Fruit fly (Drosophila melanogaster) whole organism, embryonic: ENCODE data around the gene Cwc25.
A peak's percentile ranks its signal among the peaks of the same experiment; 100 is the strongest.

ENCODE experiments used
- Atf6 ChIP-seq: fragments of 200-800 bp; sonication (Bioruptor generic); IDR thresholded peaks from 2 replicates; pipeline ENCODE4 v1.3.6; 2022; ENCODE audit warnings: missing biosample characterization, missing genetic modification characterization
- CG10147 ChIP-seq: fragments of 200-800 bp; sonication (Bioruptor generic); optimal IDR thresholded peaks from 2 replicates; lab custom pipeline; 2019; ENCODE audit warnings: missing biosample characterization, mild to moderate bottlenecking, missing genetic modification characterization, moderate library complexity
- CG10565 ChIP-seq: fragments of 200-800 bp; sonication (Bioruptor generic); optimal IDR thresholded peaks from 3 replicates; lab custom pipeline; 2016; ENCODE audit warnings: missing biosample characterization, mild to moderate bottlenecking, missing genetic modification characterization
- CG11093 ChIP-seq: fragments of 200-800 bp; sonication (Bioruptor generic); IDR thresholded peaks from 3 replicates; pipeline ENCODE4 v1.3.6; 2022; ENCODE audit warnings: missing biosample characterization, missing genetic modification characterization
- CG11504 ChIP-seq: fragments of 200-800 bp; sonication (Bioruptor generic); optimal IDR thresholded peaks from 3 replicates; lab custom pipeline; 2019; ENCODE audit warnings: missing biosample characterization, mild to moderate bottlenecking, missing genetic modification characterization, moderate library complexity
- CG12155 ChIP-seq: fragments of 200-800 bp; sonication (Bioruptor generic); optimal IDR thresholded peaks from 3 replicates; lab custom pipeline; 2016; ENCODE audit warnings: missing biosample characterization, missing genetic modification characterization
- CG12219 ChIP-seq: fragments of 200-800 bp; sonication (Bioruptor generic); optimal IDR thresholded peaks from 3 replicates; lab custom pipeline; 2018; ENCODE audit warnings: missing biosample characterization, mild to moderate bottlenecking, missing genetic modification characterization
- CG13775 ChIP-seq: fragments of 200-800 bp; sonication (Bioruptor generic); optimal IDR thresholded peaks from 3 replicates; lab custom pipeline; 2017; ENCODE audit warnings: missing biosample characterization, mild to moderate bottlenecking, missing genetic modification characterization
- CG15479 ChIP-seq: fragments of 200-800 bp; sonication (Bioruptor generic); optimal IDR thresholded peaks from 3 replicates; lab custom pipeline; 2019; ENCODE audit warnings: missing biosample characterization, mild to moderate bottlenecking, missing genetic modification characterization, moderate library complexity
- CG18476 ChIP-seq: fragments of 200-800 bp; sonication (Bioruptor generic); optimal IDR thresholded peaks from 2 replicates; lab custom pipeline; 2016; ENCODE audit warnings: missing biosample characterization, mild to moderate bottlenecking, missing genetic modification characterization
- CG18764 ChIP-seq: fragments of 200-800 bp; sonication (Bioruptor generic); optimal IDR thresholded peaks from 3 replicates; lab custom pipeline; 2016; ENCODE audit warnings: missing biosample characterization, missing genetic modification characterization
- CG2120 ChIP-seq: fragments of 200-800 bp; sonication (Bioruptor generic); optimal IDR thresholded peaks from 3 replicates; lab custom pipeline; 2016; ENCODE audit warnings: missing biosample characterization, missing genetic modification characterization
- CG31224 ChIP-seq: fragments of 200-800 bp; sonication (Bioruptor generic); IDR thresholded peaks from 2 replicates; pipeline ENCODE4 v1.3.6; 2022; ENCODE audit warnings: missing biosample characterization, missing genetic modification characterization
- CG4424 ChIP-seq: fragments of 200-800 bp; sonication (Bioruptor generic); optimal IDR thresholded peaks from 3 replicates; lab custom pipeline; 2016; ENCODE audit warnings: missing biosample characterization, missing genetic modification characterization
- CG6254 ChIP-seq: fragments of 200-800 bp; sonication (Bioruptor generic); optimal IDR thresholded peaks from 3 replicates; lab custom pipeline; 2017; ENCODE audit warnings: mild to moderate bottlenecking, missing biosample characterization, missing genetic modification reagents, missing genetic modification characterization
- CG6791 ChIP-seq: fragments of 200-800 bp; sonication (Bioruptor generic); IDR thresholded peaks from 3 replicates; pipeline ENCODE4 v1.3.6; 2022; ENCODE audit warnings: missing biosample characterization, missing genetic modification characterization; ENCODE audit not compliant: partially characterized antibody
- CG7372 ChIP-seq: fragments of 200-800 bp; sonication (Bioruptor generic); IDR thresholded peaks from 2 replicates; pipeline ENCODE4 v1.3.6; 2022; ENCODE audit warnings: missing biosample characterization, missing genetic modification characterization
- CG7963 ChIP-seq: fragments of 200-800 bp; sonication (Bioruptor generic); IDR thresholded peaks from 3 replicates; pipeline ENCODE4 v1.3.6; 2022; ENCODE audit warnings: missing biosample characterization, missing genetic modification characterization; ENCODE audit not compliant: partially characterized antibody
- CG8281 ChIP-seq: fragments of 200-800 bp; sonication (Bioruptor generic); optimal IDR thresholded peaks from 2 replicates; lab custom pipeline; 2018; ENCODE audit warnings: missing biosample characterization, mild to moderate bottlenecking, missing genetic modification characterization, moderate library complexity
- CrebB ChIP-seq: fragments of 200-800 bp; sonication (Bioruptor generic); optimal IDR thresholded peaks from 3 replicates; lab custom pipeline; 2018; ENCODE audit warnings: missing biosample characterization, mild to moderate bottlenecking, missing genetic modification characterization
- Dbx ChIP-seq: fragments of 200-800 bp; sonication (Bioruptor generic); IDR thresholded peaks from 3 replicates; pipeline ENCODE4 v1.3.6; 2022; ENCODE audit warnings: missing biosample characterization, missing genetic modification characterization
- Dek ChIP-seq: fragments of 200-800 bp; sonication (Bioruptor generic); optimal IDR thresholded peaks from 3 replicates; lab custom pipeline; 2019; ENCODE audit warnings: missing biosample characterization, mild to moderate bottlenecking, missing genetic modification characterization, moderate library complexity
- Doc2 ChIP-seq: fragments of 200-800 bp; sonication (Bioruptor generic); IDR thresholded peaks from 2 replicates; pipeline ENCODE4 v1.3.6; 2022; ENCODE audit warnings: missing biosample characterization, missing genetic modification characterization
- Drgx ChIP-seq: fragments of 200-800 bp; sonication (Bioruptor generic); IDR thresholded peaks from 2 replicates; pipeline ENCODE4 v1.3.6; 2022; ENCODE audit warnings: missing biosample characterization, missing genetic modification characterization
- E2f2 ChIP-seq: fragments of 200-800 bp; sonication (Bioruptor generic); IDR thresholded peaks from 2 replicates; pipeline ENCODE4 v1.3.6; 2022; ENCODE audit warnings: missing biosample characterization, missing genetic modification characterization
- HmgZ ChIP-seq: fragments of 200-800 bp; sonication (Bioruptor generic); optimal IDR thresholded peaks from 2 replicates; lab custom pipeline; 2018; ENCODE audit warnings: missing biosample characterization, mild to moderate bottlenecking, missing genetic modification characterization
- Hr78 ChIP-seq, 2 experiments: fragments of 200-800 bp in 1 of 2; fragments of >200 bp in 1 of 2; sonication (Bioruptor generic) in 1 of 2; optimal IDR thresholded peaks; 2 replicates each; lab custom pipeline; 2017 to 2019; ENCODE audit warnings: missing biosample characterization in 2 of 2, missing genetic modification characterization in 2 of 2, mild to moderate bottlenecking in 1 of 2, moderate library complexity in 1 of 2
- Lpt ChIP-seq: fragments of >200 bp; optimal IDR thresholded peaks from 2 replicates; lab custom pipeline; 2018; ENCODE audit warnings: missing biosample characterization, missing genetic modification characterization
- Oli ChIP-seq: fragments of 200-800 bp; sonication (Bioruptor generic); optimal IDR thresholded peaks from 2 replicates; lab custom pipeline; 2018; ENCODE audit warnings: missing biosample characterization, mild to moderate bottlenecking, missing genetic modification characterization, moderate library complexity
- Sry-β ChIP-seq: fragments of 200-800 bp; sonication (Bioruptor generic); optimal IDR thresholded peaks from 2 replicates; lab custom pipeline; 2018; ENCODE audit warnings: missing biosample characterization, mild to moderate bottlenecking, missing genetic modification characterization, moderate library complexity
- Sry-δ ChIP-seq: fragments of 200-800 bp; sonication (Bioruptor generic); optimal IDR thresholded peaks from 2 replicates; lab custom pipeline; 2016; ENCODE audit warnings: missing biosample characterization, missing genetic modification characterization
- Ssrp ChIP-seq: fragments of 200-800 bp; sonication (Bioruptor generic); optimal IDR thresholded peaks from 2 replicates; lab custom pipeline; 2018; ENCODE audit warnings: missing biosample characterization, mild to moderate bottlenecking, missing genetic modification characterization, moderate library complexity
- ac ChIP-seq: fragments of 200-800 bp; sonication (Bioruptor generic); optimal IDR thresholded peaks from 3 replicates; lab custom pipeline; 2017; ENCODE audit warnings: missing biosample characterization, mild to moderate bottlenecking, missing genetic modification characterization
- bigmax ChIP-seq: fragments of 200-800 bp; sonication (Bioruptor generic); optimal IDR thresholded peaks from 2 replicates; lab custom pipeline; 2018; ENCODE audit warnings: missing biosample characterization, mild to moderate bottlenecking, missing genetic modification characterization
- emc ChIP-seq: fragments of 200-800 bp; sonication (Bioruptor generic); optimal IDR thresholded peaks from 2 replicates; lab custom pipeline; 2016; ENCODE audit warnings: missing biosample characterization, missing genetic modification characterization
- grau ChIP-seq: fragments of 200-800 bp; optimal IDR thresholded peaks from 3 replicates; lab custom pipeline; 2019; ENCODE audit warnings: missing biosample characterization, mild to moderate bottlenecking, missing genetic modification characterization, moderate library complexity
- gro ChIP-seq: fragments of 200-800 bp; sonication (Bioruptor generic); optimal IDR thresholded peaks from 2 replicates; lab custom pipeline; 2016; ENCODE audit warnings: missing biosample characterization, missing genetic modification characterization
- jigr1 ChIP-seq: fragments of 200-800 bp; sonication (Bioruptor generic); IDR thresholded peaks from 3 replicates; pipeline ENCODE4 v1.3.6; 2022; ENCODE audit warnings: missing biosample characterization, missing genetic modification characterization
- knrl ChIP-seq: fragments of 200-800 bp; sonication (Bioruptor generic); IDR thresholded peaks from 3 replicates; pipeline ENCODE4 v1.3.6; 2022; ENCODE audit warnings: missing biosample characterization, missing genetic modification characterization; ENCODE audit not compliant: partially characterized antibody
- nmo ChIP-seq: fragments of 200-800 bp; sonication (Bioruptor generic); optimal IDR thresholded peaks from 2 replicates; lab custom pipeline; 2018; ENCODE audit warnings: missing biosample characterization, mild to moderate bottlenecking, missing genetic modification characterization, moderate library complexity
- oc ChIP-seq: fragments of 200-800 bp; sonication (Bioruptor generic); optimal IDR thresholded peaks from 2 replicates; lab custom pipeline; 2018; ENCODE audit warnings: missing biosample characterization, mild to moderate bottlenecking, missing genetic modification characterization, moderate library complexity
- peb ChIP-seq: fragments of 200-800 bp; sonication (Bioruptor generic); IDR thresholded peaks from 2 replicates; pipeline ENCODE4 v1.3.6; 2022; ENCODE audit warnings: missing biosample characterization, missing genetic modification characterization
- ranshi ChIP-seq: fragments of 200-800 bp; sonication (Bioruptor generic); IDR thresholded peaks from 2 replicates; pipeline ENCODE4 v1.3.6; 2022; ENCODE audit warnings: missing biosample characterization, missing genetic modification characterization
- sc ChIP-seq, 3 experiments: fragments of >200 bp in 2 of 3; fragments of 200-800 bp in 1 of 3; sonication (Bioruptor generic) in 1 of 3; optimal IDR thresholded peaks; 2 replicates in 2 of 3; 3 replicates in 1 of 3; lab custom pipeline; 2017; ENCODE audit warnings: mild to moderate bottlenecking in 1 of 3, missing biosample characterization in 1 of 3, missing genetic modification characterization in 1 of 3, missing genetic modification reagents in 1 of 3
- sens-2 ChIP-seq: fragments of 200-800 bp; sonication (Bioruptor generic); IDR thresholded peaks from 2 replicates; pipeline ENCODE4 v1.3.6; 2022; ENCODE audit warnings: missing biosample characterization, missing genetic modification characterization
- shn ChIP-seq: fragments of 200-800 bp; sonication (Bioruptor generic); optimal IDR thresholded peaks from 3 replicates; lab custom pipeline; 2016; ENCODE audit warnings: missing biosample characterization, missing genetic modification characterization
- slbo ChIP-seq: fragments of 200-800 bp; sonication (Bioruptor generic); IDR thresholded peaks from 2 replicates; pipeline ENCODE4 v1.3.6; 2022; ENCODE audit warnings: missing biosample characterization, missing genetic modification characterization
- tap ChIP-seq: fragments of 200-800 bp; optimal IDR thresholded peaks from 3 replicates; lab custom pipeline; 2019; ENCODE audit warnings: missing biosample characterization, mild to moderate bottlenecking, missing genetic modification characterization, moderate library complexity
- trem ChIP-seq: fragments of 200-800 bp; optimal IDR thresholded peaks from 3 replicates; lab custom pipeline; 2019; ENCODE audit warnings: missing biosample characterization, mild to moderate bottlenecking, missing genetic modification characterization, moderate library complexity
- zf30C ChIP-seq: fragments of 200-800 bp; sonication (Bioruptor generic); optimal IDR thresholded peaks from 3 replicates; lab custom pipeline; 2018; ENCODE audit warnings: missing biosample characterization, mild to moderate bottlenecking, missing genetic modification characterization

Gene Cwc25

DNA sequence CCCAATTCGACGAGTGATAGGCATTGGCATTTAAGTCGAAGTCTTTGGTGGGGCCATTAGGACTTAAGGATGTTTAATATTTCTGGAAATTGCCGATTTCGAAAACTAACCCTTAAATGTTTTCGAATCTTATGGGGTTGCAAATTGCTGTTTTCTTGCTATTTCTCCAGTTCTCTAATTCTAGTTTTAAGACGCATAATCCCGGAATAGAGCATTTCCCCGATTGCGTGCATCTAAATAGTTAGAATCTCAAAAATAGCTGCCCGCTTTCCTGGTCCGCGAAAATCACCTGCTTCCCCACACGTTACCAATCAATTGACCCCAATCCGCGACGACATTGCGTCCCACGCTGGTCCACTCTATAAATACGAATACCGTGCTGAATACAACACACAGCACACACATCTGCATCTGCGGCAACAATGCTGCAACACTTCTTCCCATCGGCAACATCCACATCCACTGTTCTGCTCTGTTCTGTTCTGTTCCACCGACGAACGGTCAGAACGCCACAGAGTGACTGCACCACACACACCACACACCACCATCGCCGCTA lies 7.1 kb downstream of the Cwc25 start, which contains the start of gene Bacc (continued):
- peak; percentile 93 for TF ChIP-seq Oli
- peak; percentile 52 for TF ChIP-seq Sry-δ (GFP tag; lab: Kevin White, UChicago)
- TF ChIP-seq zf30C (GFP tag; lab: Kevin White, UChicago), result no peak
- peak; percentile 95 for TF ChIP-seq CG10147 (GFP tag; lab: Kevin White, UChicago)
- peak; percentile 89 for TF ChIP-seq grau (tag; lab: Kevin White, UChicago)
- TF ChIP-seq CG7963, result no peak
- TF ChIP-seq peb, result no peak
- TF ChIP-seq Atf6 (GFP tag; lab: Robert Waterston, UW), result no peak
- TF ChIP-seq Doc2 (GFP tag; lab: Robert Waterston, UW), result no peak
- peak; percentile 75 for TF ChIP-seq CG11093 (GFP tag; lab: Robert Waterston, UW)
- TF ChIP-seq CG15479, result no peak
- peak; percentile 86 for TF ChIP-seq CG4424 (GFP tag; lab: Kevin White, UChicago)
- no peak for TF ChIP-seq jigr1 (GFP tag; lab: Robert Waterston, UW)
- TF ChIP-seq CG10565 (GFP tag; lab: Kevin White, UChicago), result peak; percentile 65
- peak; percentile 94 for TF ChIP-seq CG11504
- peak; percentile 71 for TF ChIP-seq CrebB (tag; lab: Kevin White, UChicago)
- TF ChIP-seq tap (tag; lab: Kevin White, UChicago), result peak; percentile 74
- no peak for TF ChIP-seq CG31224 (GFP tag; lab: Robert Waterston, UW)
- TF ChIP-seq oc (tag; lab: Kevin White, UChicago), result peak; percentile 55
- TF ChIP-seq bigmax (GFP tag; lab: Kevin White, UChicago), result no peak
- TF ChIP-seq Lpt (GFP tag; lab: Kevin White, UChicago), result no peak
- TF ChIP-seq slbo (GFP tag; lab: Robert Waterston, UW), result no peak
- no peak for TF ChIP-seq E2f2 (GFP tag; lab: Robert Waterston, UW)
- TF ChIP-seq trem, result peak; percentile 16
- no peak for TF ChIP-seq sens-2 (GFP tag; lab: Robert Waterston, UW)
- peak; percentile 73 for TF ChIP-seq emc (GFP tag; lab: Kevin White, UChicago)
- TF ChIP-seq Sry-β (GFP tag; lab: Kevin White, UChicago), result no peak
- TF ChIP-seq Dek, result peak; percentile 77
- peak; percentile 72 for TF ChIP-seq CG6254
- no peak for TF ChIP-seq knrl (GFP tag; lab: Robert Waterston, UW)
- peak; percentile 81 for TF ChIP-seq Ssrp (tag; lab: Kevin White, UChicago)
- peak; percentile 89 for TF ChIP-seq gro
- no peak for TF ChIP-seq sc (optimal IDR thresholded peaks at IDR 0.05; lab: Kevin White, UChicago)
- peak; percentile 79 for TF ChIP-seq sc (GFP tag; optimal IDR thresholded peaks at IDR 0.05; lab: Kevin White, UChicago)
- TF ChIP-seq CG18764, result peak; percentile 78
- peak; percentile 88 for TF ChIP-seq shn (GFP tag; lab: Kevin White, UChicago)
- peak; percentile 94 for TF ChIP-seq CG2120 (GFP tag; lab: Kevin White, UChicago)
- no peak for TF ChIP-seq ranshi
- TF ChIP-seq Dbx (GFP tag; lab: Robert Waterston, UW), result no peak
- peak; percentile 91 for TF ChIP-seq CG13775
- peak; percentile 84 for TF ChIP-seq CG12219 (GFP tag; lab: Kevin White, UChicago)
- TF ChIP-seq CG8281 (tag; lab: Kevin White, UChicago), result peak; percentile 68
- no peak for TF ChIP-seq Drgx
- peak; percentile 25 for TF ChIP-seq ac (GFP tag; lab: Kevin White, UChicago)
- peak; percentile 80 for TF ChIP-seq CG18476 (GFP tag; lab: Kevin White, UChicago)
- TF ChIP-seq HmgZ, result peak; percentile 62
- no peak for TF ChIP-seq CG6791 (GFP tag; lab: Robert Waterston, UW)
- no peak for TF ChIP-seq CG7372 (GFP tag; lab: Robert Waterston, UW)
- peak; percentile 84 for TF ChIP-seq CG12155 (GFP tag; lab: Kevin White, UChicago)
- peak; percentile 85 for TF ChIP-seq nmo (GFP tag; lab: Kevin White, UChicago)
- TF ChIP-seq Hr78 (GFP tag; optimal IDR thresholded peaks at IDR 0.05; lab: Kevin White, UChicago), result peak in 1 of 2 experiments; percentile 41
